Fruit fly (Drosophila melanogaster) ovary, adult (tissue): Measurements from ENCODE around the gene CG10866.

ENCODE experiments used
- CG17801 ChIP-seq: fragments of 200-800 bp; optimal IDR thresholded peaks from 2 replicates; lab custom pipeline; 2019; ENCODE audit warnings: missing biosample characterization, mild to moderate bottlenecking, missing genetic modification characterization, moderate library complexity; ENCODE audit not compliant: partially characterized antibody

CG10866 gene

dm6 chr3L:3892154-3892624 is 45.6 kb downstream of the CG10866 start, which contains the start of gene Fie:
Gene Fie (plus strand): TSS chr3L:3892574.
- TF ChIP-seq CG17801 = no peak

dm6 chr3L:3890860-3891259 is 46.9 kb downstream of the CG10866 start:
- no peak for TF ChIP-seq CG17801

dm6 chr3L:3887392-3887791 is 50.4 kb downstream of the CG10866 start:
- TF ChIP-seq CG17801 = no peak
